Worm (Caenorhabditis elegans) whole organism, midembryonic: Measurements from ENCODE around the gene trcs-1.

Experiments
- T22C8.4 ChIP-seq: fragments of 200-800 bp; sonication (Bioruptor generic); IDR thresholded peaks from 2 replicates; pipeline ENCODE4 v1.3.6; 2022; ENCODE audit warnings: missing genetic modification characterization, missing compliant biosample characterization
- cog-1 ChIP-seq: sonication (generic microtip); optimal IDR thresholded peaks from 2 replicates; lab custom pipeline; 2016; ENCODE audit warnings: missing genetic modification characterization, missing compliant biosample characterization
- flt-1 ChIP-seq: fragments of 200-800 bp; sonication (Bioruptor generic); IDR thresholded peaks from 2 replicates; pipeline ENCODE4 v1.3.6; 2022; ENCODE audit warnings: missing genetic modification characterization, missing compliant biosample characterization
- klf-2 ChIP-seq: fragments of 200-800 bp; sonication (Bioruptor generic); conservative IDR thresholded peaks from 2 replicates; pipeline ENCODE4 v1.3.6; 2022; ENCODE audit warnings: missing genetic modification reagents, missing genetic modification characterization, missing compliant biosample characterization
- med-1 ChIP-seq: sonication (generic microtip); optimal IDR thresholded peaks from 2 replicates; lab custom pipeline; 2017; ENCODE audit warnings: missing genetic modification characterization, mild to moderate bottlenecking, missing compliant biosample characterization, antibody characterized with exemption, missing genetic modification reagents; ENCODE audit not compliant: insufficient read depth
- ref-1 ChIP-seq: fragments of 200-800 bp; sonication (Bioruptor generic); conservative IDR thresholded peaks from 2 replicates; pipeline ENCODE4 v1.3.6; 2022; ENCODE audit warnings: missing genetic modification reagents, missing genetic modification characterization, missing compliant biosample characterization
- tab-1 ChIP-seq: fragments of 200-800 bp; sonication (Bioruptor generic); IDR thresholded peaks from 2 replicates; pipeline ENCODE4 v1.3.6; 2022; ENCODE audit warnings: missing genetic modification characterization, missing compliant biosample characterization
- ztf-23 ChIP-seq: fragments of 200-800 bp; sonication (Bioruptor generic); IDR thresholded peaks from 2 replicates; pipeline ENCODE4 v1.3.6; 2022; ENCODE audit warnings: missing genetic modification reagents, missing genetic modification characterization, missing compliant biosample characterization
- ztf-29 ChIP-seq: fragments of 200-800 bp; sonication (Bioruptor generic); IDR thresholded peaks from 2 replicates; pipeline ENCODE4 v1.3.6; 2022; ENCODE audit warnings: missing genetic modification reagents, missing genetic modification characterization, missing compliant biosample characterization

ce11 chrIV:9627033-9627432 is 38.4 kb upstream of the trcs-1 start:
- TF ChIP-seq med-1: no peak
- no peak for TF ChIP-seq flt-1 (GFP tag; lab: Robert Waterston, UW)
- TF ChIP-seq ref-1: no peak
- no peak for TF ChIP-seq cog-1 (tag; lab: Kevin White, UChicago)
- no peak for TF ChIP-seq klf-2 (GFP tag; lab: Robert Waterston, UW)
- TF ChIP-seq T22C8.4: no peak
- no peak for TF ChIP-seq tab-1
- TF ChIP-seq ztf-23 (GFP tag; lab: Robert Waterston, UW): no peak
- TF ChIP-seq ztf-29 (GFP tag; lab: Robert Waterston, UW): no peak
